Fruit fly (Drosophila melanogaster) whole organism, embryonic: ENCODE data around the gene Ppat-Dpck.

Source experiments
- BEAF-32 ChIP-seq: fragments of 200-800 bp; sonication (Bioruptor generic); optimal IDR thresholded peaks from 3 replicates; lab custom pipeline; 2017; ENCODE audit warnings: missing biosample characterization, missing genetic modification characterization, mild to moderate bottlenecking, moderate library complexity, missing genetic modification reagents
- Bgb ChIP-seq: fragments of 200-800 bp; sonication (Bioruptor generic); IDR thresholded peaks from 2 replicates; pipeline ENCODE4 v1.3.6; 2022; ENCODE audit warnings: missing biosample characterization, missing genetic modification characterization; ENCODE audit not compliant: partially characterized antibody
- CG11560 ChIP-seq: fragments of 200-800 bp; sonication (Bioruptor generic); IDR thresholded peaks from 3 replicates; pipeline ENCODE4 v1.3.6; 2022; ENCODE audit warnings: missing biosample characterization, missing genetic modification characterization
- CG12104 ChIP-seq: fragments of 200-800 bp; sonication (Bioruptor generic); optimal IDR thresholded peaks from 3 replicates; lab custom pipeline; 2016; ENCODE audit warnings: missing biosample characterization, missing genetic modification characterization
- CG13894 ChIP-seq: fragments of 200-800 bp; sonication (Bioruptor generic); optimal IDR thresholded peaks from 3 replicates; lab custom pipeline; 2018; ENCODE audit warnings: missing biosample characterization, mild to moderate bottlenecking, missing genetic modification characterization, moderate library complexity
- CG14014 ChIP-seq: fragments of 200-800 bp; sonication (Bioruptor generic); IDR thresholded peaks from 2 replicates; pipeline ENCODE4 v1.3.6; 2022; ENCODE audit warnings: missing biosample characterization, missing genetic modification characterization
- CG14860 ChIP-seq: fragments of 200-800 bp; sonication (Bioruptor generic); IDR thresholded peaks from 3 replicates; pipeline ENCODE4 v1.3.6; 2022; ENCODE audit warnings: missing biosample characterization, missing genetic modification characterization; ENCODE audit not compliant: partially characterized antibody
- CG15601 ChIP-seq: fragments of 200-800 bp; sonication (Bioruptor generic); optimal IDR thresholded peaks from 3 replicates; lab custom pipeline; 2019; ENCODE audit warnings: missing biosample characterization, mild to moderate bottlenecking, missing genetic modification characterization, moderate library complexity
- CG17829 ChIP-seq: fragments of 200-800 bp; optimal IDR thresholded peaks from 2 replicates; lab custom pipeline; 2019; ENCODE audit warnings: missing biosample characterization, mild to moderate bottlenecking, missing genetic modification characterization, moderate library complexity
- CG18599 ChIP-seq: fragments of 200-800 bp; sonication (Bioruptor generic); optimal IDR thresholded peaks from 3 replicates; lab custom pipeline; 2017; ENCODE audit warnings: missing biosample characterization, missing genetic modification characterization, mild to moderate bottlenecking, moderate library complexity, missing genetic modification reagents
- CG30431 ChIP-seq: fragments of 200-800 bp; sonication (Bioruptor generic); optimal IDR thresholded peaks from 2 replicates; lab custom pipeline; 2017; ENCODE audit warnings: missing biosample characterization, missing genetic modification characterization
- CG3281 ChIP-seq: fragments of 200-800 bp; sonication (Bioruptor generic); optimal IDR thresholded peaks from 3 replicates; lab custom pipeline; 2017; ENCODE audit warnings: missing biosample characterization, mild to moderate bottlenecking, missing genetic modification characterization
- CG3407 ChIP-seq: fragments of 200-800 bp; sonication (Bioruptor generic); optimal IDR thresholded peaks from 2 replicates; lab custom pipeline; 2018; ENCODE audit warnings: missing biosample characterization, mild to moderate bottlenecking, missing genetic modification characterization
- CG7372 ChIP-seq: fragments of 200-800 bp; sonication (Bioruptor generic); IDR thresholded peaks from 2 replicates; pipeline ENCODE4 v1.3.6; 2022; ENCODE audit warnings: missing biosample characterization, missing genetic modification characterization
- CG7839 ChIP-seq: fragments of 200-800 bp; sonication (Bioruptor generic); optimal IDR thresholded peaks from 3 replicates; lab custom pipeline; 2018; ENCODE audit warnings: missing biosample characterization, mild to moderate bottlenecking, missing genetic modification characterization, moderate library complexity
- CG8290 ChIP-seq, 3 experiments: fragments of 200-800 bp; sonication (Bioruptor generic); optimal IDR thresholded peaks; 2 replicates each; lab custom pipeline; 2016 to 2019; ENCODE audit warnings: missing biosample characterization in 3 of 3, missing genetic modification characterization in 3 of 3, mild to moderate bottlenecking in 2 of 3, moderate library complexity in 1 of 3
- CG9876 ChIP-seq: fragments of 200-800 bp; sonication (Bioruptor generic); optimal IDR thresholded peaks from 2 replicates; lab custom pipeline; 2016; ENCODE audit warnings: missing biosample characterization, missing genetic modification characterization
- CoRest ChIP-seq: fragments of 200-800 bp; sonication (Bioruptor generic); optimal IDR thresholded peaks from 3 replicates; lab custom pipeline; 2018; ENCODE audit warnings: missing biosample characterization, mild to moderate bottlenecking, missing genetic modification characterization, moderate library complexity
- Deaf1 ChIP-seq: fragments of 200-800 bp; optimal IDR thresholded peaks from 3 replicates; lab custom pipeline; 2019; ENCODE audit warnings: missing biosample characterization, mild to moderate bottlenecking, missing genetic modification characterization, moderate library complexity
- Dek ChIP-seq: fragments of 200-800 bp; sonication (Bioruptor generic); optimal IDR thresholded peaks from 3 replicates; lab custom pipeline; 2019; ENCODE audit warnings: missing biosample characterization, mild to moderate bottlenecking, missing genetic modification characterization, moderate library complexity
- Dref ChIP-seq: fragments of 200-800 bp; sonication (Bioruptor generic); IDR thresholded peaks from 2 replicates; pipeline ENCODE4 v1.3.6; 2022; ENCODE audit warnings: missing biosample characterization, missing genetic modification characterization
- Ets97D ChIP-seq: fragments of 200-800 bp; sonication (Bioruptor generic); optimal IDR thresholded peaks from 3 replicates; lab custom pipeline; 2016; ENCODE audit warnings: missing biosample characterization, missing genetic modification characterization
- HLH54F ChIP-seq: fragments of 200-800 bp; sonication (Bioruptor generic); optimal IDR thresholded peaks from 3 replicates; lab custom pipeline; 2016; ENCODE audit warnings: missing biosample characterization, missing genetic modification characterization
- HmgZ ChIP-seq: fragments of 200-800 bp; sonication (Bioruptor generic); optimal IDR thresholded peaks from 2 replicates; lab custom pipeline; 2018; ENCODE audit warnings: missing biosample characterization, mild to moderate bottlenecking, missing genetic modification characterization
- Hmx ChIP-seq: fragments of 200-800 bp; sonication (Bioruptor generic); optimal IDR thresholded peaks from 2 replicates; lab custom pipeline; 2016; ENCODE audit warnings: missing biosample characterization, missing genetic modification characterization
- Lpt ChIP-seq: fragments of >200 bp; optimal IDR thresholded peaks from 2 replicates; lab custom pipeline; 2018; ENCODE audit warnings: missing biosample characterization, missing genetic modification characterization
- MTF-1 ChIP-seq: fragments of 200-800 bp; sonication (Bioruptor generic); optimal IDR thresholded peaks from 2 replicates; lab custom pipeline; 2018; ENCODE audit warnings: missing biosample characterization, mild to moderate bottlenecking, missing genetic modification characterization, borderline replicate concordance
- Myb ChIP-seq: fragments of 200-800 bp; sonication (Bioruptor generic); optimal IDR thresholded peaks from 2 replicates; lab custom pipeline; 2016; ENCODE audit warnings: missing biosample characterization, missing genetic modification characterization
- PHDP ChIP-seq: fragments of 200-800 bp; sonication (Bioruptor generic); optimal IDR thresholded peaks from 3 replicates; lab custom pipeline; 2018; ENCODE audit warnings: missing biosample characterization, mild to moderate bottlenecking, missing genetic modification characterization, moderate library complexity
- Ptx1 ChIP-seq: fragments of 200-800 bp; sonication (Bioruptor generic); IDR thresholded peaks from 2 replicates; pipeline ENCODE4 v1.3.6; 2022; ENCODE audit warnings: missing biosample characterization, missing genetic modification characterization
- ara ChIP-seq: fragments of 200-800 bp; sonication (Bioruptor generic); IDR thresholded peaks from 2 replicates; pipeline ENCODE4 v1.3.6; 2022; ENCODE audit warnings: missing biosample characterization, missing genetic modification characterization
- chif ChIP-seq, 2 experiments: fragments of 200-800 bp; sonication (Bioruptor generic); optimal IDR thresholded peaks; 3 replicates each; lab custom pipeline; 2016; ENCODE audit warnings: missing biosample characterization in 2 of 2, missing genetic modification characterization in 2 of 2
- crol ChIP-seq: fragments of 200-800 bp; sonication (Bioruptor generic); IDR thresholded peaks from 2 replicates; pipeline ENCODE4 v1.3.6; 2022; ENCODE audit warnings: missing biosample characterization, missing genetic modification characterization
- crp ChIP-seq, 2 experiments: fragments of 200-800 bp; sonication (Bioruptor generic); optimal IDR thresholded peaks; 2 replicates in 1 of 2; 3 replicates in 1 of 2; lab custom pipeline; 2017; ENCODE audit warnings: missing biosample characterization in 2 of 2, missing genetic modification characterization in 2 of 2, mild to moderate bottlenecking in 1 of 2, moderate library complexity in 1 of 2
- dysf ChIP-seq: fragments of 200-800 bp; sonication (Bioruptor generic); IDR thresholded peaks from 3 replicates; pipeline ENCODE4 v1.3.6; 2022; ENCODE audit warnings: missing biosample characterization, missing genetic modification characterization
- fd3F ChIP-seq: fragments of 200-800 bp; sonication (Bioruptor generic); optimal IDR thresholded peaks from 2 replicates; lab custom pipeline; 2018; ENCODE audit warnings: missing biosample characterization, mild to moderate bottlenecking, missing genetic modification characterization, moderate library complexity
- gcm ChIP-seq: fragments of 200-800 bp; sonication (Bioruptor generic); optimal IDR thresholded peaks from 2 replicates; lab custom pipeline; 2019; ENCODE audit warnings: missing biosample characterization, mild to moderate bottlenecking, missing genetic modification characterization, moderate library complexity
- hbn ChIP-seq: fragments of 200-800 bp; sonication (Bioruptor generic); IDR thresholded peaks from 2 replicates; pipeline ENCODE4 v1.3.6; 2022; ENCODE audit warnings: missing biosample characterization, missing genetic modification characterization; ENCODE audit not compliant: partially characterized antibody
- insv ChIP-seq, 2 experiments: fragments of 200-800 bp; sonication (Bioruptor generic); optimal IDR thresholded peaks; 3 replicates each; lab custom pipeline; 2016 to 2018; ENCODE audit warnings: missing biosample characterization in 2 of 2, missing genetic modification characterization in 2 of 2
- lilli ChIP-seq: fragments of 200-800 bp; sonication (Bioruptor generic); optimal IDR thresholded peaks from 3 replicates; lab custom pipeline; 2016; ENCODE audit warnings: missing biosample characterization, missing genetic modification characterization
- luna ChIP-seq: fragments of 200-800 bp; sonication (Bioruptor generic); optimal IDR thresholded peaks from 2 replicates; lab custom pipeline; 2016; ENCODE audit warnings: missing biosample characterization, missing genetic modification characterization
- nmo ChIP-seq: fragments of 200-800 bp; sonication (Bioruptor generic); optimal IDR thresholded peaks from 2 replicates; lab custom pipeline; 2018; ENCODE audit warnings: missing biosample characterization, mild to moderate bottlenecking, missing genetic modification characterization, moderate library complexity
- prd ChIP-seq, 3 experiments: fragments of >200 bp in 2 of 3; fragments of 200-800 bp in 1 of 3; sonication (Bioruptor generic) in 1 of 3; optimal IDR thresholded peaks in 2 of 3; IDR thresholded peaks in 1 of 3; 2 replicates in 2 of 3; 3 replicates in 1 of 3; pipeline versions ENCODE4 v1.3.6 to Lab custom; 2017 to 2022; ENCODE audit warnings: missing biosample characterization in 1 of 3, missing genetic modification characterization in 1 of 3
- pum ChIP-seq: fragments of 200-800 bp; sonication (Bioruptor generic); optimal IDR thresholded peaks from 2 replicates; lab custom pipeline; 2016; ENCODE audit warnings: missing biosample characterization, missing genetic modification characterization
- ro ChIP-seq: fragments of 200-800 bp; sonication (Bioruptor generic); IDR thresholded peaks from 2 replicates; pipeline ENCODE4 v1.3.6; 2022; ENCODE audit warnings: missing biosample characterization, missing genetic modification characterization
- scrt ChIP-seq: fragments of 200-800 bp; sonication (Bioruptor generic); optimal IDR thresholded peaks from 2 replicates; lab custom pipeline; 2018; ENCODE audit warnings: missing biosample characterization, mild to moderate bottlenecking, missing genetic modification characterization, moderate library complexity
- slp2 ChIP-seq: fragments of 200-800 bp; sonication (Bioruptor generic); optimal IDR thresholded peaks from 2 replicates; lab custom pipeline; 2016; ENCODE audit warnings: missing biosample characterization, missing genetic modification characterization
- toy ChIP-seq: fragments of 200-800 bp; sonication (Bioruptor generic); IDR thresholded peaks from 2 replicates; pipeline ENCODE4 v1.3.6; 2022; ENCODE audit warnings: missing biosample characterization, missing genetic modification characterization
- wek ChIP-seq: fragments of 200-800 bp; sonication (Bioruptor generic); optimal IDR thresholded peaks from 3 replicates; lab custom pipeline; 2018; ENCODE audit warnings: missing biosample characterization, mild to moderate bottlenecking, missing genetic modification characterization, moderate library complexity

Ppat-Dpck gene

dm6 chr3L:5813016-5813415 lies 44.4 kb upstream of the Ppat-Dpck start, which contains the start of gene mad2 (continued):
- TF ChIP-seq CG3281 (no peak), Bgb (peak; percentile 71), CG15601 (peak; percentile 54), CG11560 (peak; percentile 85; the same call in 2 of the 3 replicates), CG30431 (GFP tag; lab: Kevin White, UChicago) (no peak), insv (GFP tag; optimal IDR thresholded peaks at IDR 0.05; lab: Kevin White, UChicago) (peak in 1 of 2 experiments; percentile 44), CG3407 (GFP tag; lab: Kevin White, UChicago) (no peak), hbn (GFP tag; lab: Robert Waterston, UW) (peak; percentile 55; the same call in 1 of the 2 replicates), crol (GFP tag; lab: Robert Waterston, UW) (no peak), Hmx (no peak), CG12104 (no peak), BEAF-32 (GFP tag; lab: Kevin White, UChicago) (peak; percentile 74), dysf (no peak), Lpt (no peak), fd3F (no peak), lilli (peak; percentile 11), crp (GFP tag; optimal IDR thresholded peaks at IDR 0.05; lab: Kevin White, UChicago) (no peak), slp2 (no peak), MTF-1 (no peak), HmgZ (tag; lab: Kevin White, UChicago) (peak; percentile 87), pum (GFP tag; lab: Kevin White, UChicago) (no peak), Ptx1 (GFP tag; lab: Robert Waterston, UW) (no peak), Myb (GFP tag; lab: Kevin White, UChicago) (peak; percentile 82), luna (GFP tag; lab: Kevin White, UChicago) (no peak), ro (no peak), chif (GFP tag; optimal IDR thresholded peaks at IDR 0.05; lab: Kevin White, UChicago) (peak; percentile 9 to 28), Dref (peak; percentile 96), CG14014 (GFP tag; lab: Robert Waterston, UW) (no peak), CG9876 (peak; percentile 15), CG7372 (GFP tag; lab: Robert Waterston, UW) (no peak), CG13894 (tag; lab: Kevin White, UChicago) (peak; percentile 40), Deaf1 (tag; lab: Kevin White, UChicago) (no peak), CoRest (tag; lab: Kevin White, UChicago) (peak; percentile 69), CG18599 (no peak), Dek (peak; percentile 39), scrt (GFP tag; lab: Kevin White, UChicago) (no peak), PHDP (tag; lab: Kevin White, UChicago) (peak; percentile 23), gcm (no peak), wek (GFP tag; lab: Kevin White, UChicago) (no peak), prd (optimal IDR thresholded peaks at IDR 0.05; lab: Kevin White, UChicago) (no peak), prd (GFP tag; IDR thresholded peaks at IDR 0.05; lab: Robert Waterston, UW) (no peak), CG17829 (peak; percentile 25), toy (GFP tag; lab: Robert Waterston, UW) (no peak), Ets97D (GFP tag; lab: Kevin White, UChicago) (peak; percentile 75), CG7839 (tag; lab: Kevin White, UChicago) (no peak), CG8290 (GFP tag; optimal IDR thresholded peaks at IDR 0.05; lab: Kevin White, UChicago) (no peak), CG8290 (tag; optimal IDR thresholded peaks at IDR 0.05; lab: Kevin White, UChicago) (peak in 1 of 2 experiments; percentile 92), ara (GFP tag; lab: Robert Waterston, UW) (no peak), CG14860 (peak; percentile 43; the same call in 1 of the 3 replicates), nmo (peak; percentile 79), HLH54F (GFP tag; lab: Kevin White, UChicago) (no peak)
